Worm (Caenorhabditis elegans) whole organism, L4/young adult: Measurements from ENCODE around the gene srt-74.
"Not testable (repeated sequence)": the region's sequence is repeated elsewhere in the genome, so short reads cannot be mapped to it uniquely, and the experiment has no call there.

Experiments used
- W03F9.2 ChIP-seq: fragments of 150-350 bp; optimal IDR thresholded peaks from 2 replicates; lab custom pipeline; 2014; ENCODE audit warnings: missing biosample characterization, missing genetic modification characterization
- dao-5 ChIP-seq: sonication (generic microtip); optimal IDR thresholded peaks from 2 replicates; lab custom pipeline; 2016; ENCODE audit warnings: missing genotype, missing genetic modification characterization, moderate library complexity, missing compliant biosample characterization
- him-1 ChIP-seq: sonication (generic microtip); optimal IDR thresholded peaks from 2 replicates; lab custom pipeline; 2016; ENCODE audit warnings: missing genotype, missing genetic modification reagents, missing genetic modification characterization, missing compliant biosample characterization

The srt-74 gene

DNA sequence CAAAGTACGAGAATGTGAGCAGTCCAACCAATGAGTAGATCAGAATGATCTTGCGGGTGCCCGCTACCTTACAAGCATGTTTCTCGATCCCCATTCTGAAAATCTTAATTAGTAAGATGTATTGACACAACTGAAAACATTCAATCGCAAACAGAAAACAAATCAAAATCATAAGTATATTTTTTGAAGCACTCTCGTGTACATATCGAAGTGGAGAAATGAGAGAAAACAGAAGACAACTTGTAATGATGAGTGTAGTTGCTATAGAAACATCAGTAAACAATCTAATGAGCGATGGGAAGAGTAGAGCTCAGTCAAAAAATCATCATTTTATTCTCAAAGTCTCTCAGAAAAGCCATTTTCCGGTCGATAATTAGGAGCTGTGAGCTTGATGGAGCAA, 30.6 kb upstream of the srt-74 start, which contains the start of gene F14D7.8:
F14D7.8 (minus strand) TSS at position 101 of the 400 bp plus-strand sequence.
- TF ChIP-seq him-1 (tag; lab: Kevin White, UChicago), result no peak
- no peak for TF ChIP-seq dao-5 (tag; lab: Kevin White, UChicago)

DNA sequence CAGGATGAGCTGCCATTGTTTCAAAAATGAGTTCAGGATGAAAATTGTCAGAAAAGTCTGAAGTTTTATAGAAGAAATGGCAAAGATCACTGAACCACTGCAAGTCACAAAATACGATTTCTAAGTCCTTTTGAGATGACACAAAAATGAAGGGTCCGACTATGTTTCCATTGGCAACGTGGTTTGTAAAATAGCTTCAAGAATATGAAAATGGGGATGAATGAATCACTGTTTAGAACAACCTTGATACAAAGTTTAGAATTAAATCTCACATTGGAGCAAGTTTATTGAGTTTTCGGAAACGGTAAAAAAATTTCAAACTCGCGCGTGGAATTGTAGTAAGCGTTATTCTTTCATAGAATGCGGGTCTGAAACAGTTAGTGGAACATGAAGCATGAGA, 29.0 kb upstream of the srt-74 start, which contains the start of gene ddn-3:
ddn-3 (minus strand) TSS at position 101 of the 400 bp plus-strand sequence.
- TF ChIP-seq W03F9.2, result no peak
- TF ChIP-seq dao-5 (tag; lab: Kevin White, UChicago), result no peak
- no peak for TF ChIP-seq him-1 (tag; lab: Kevin White, UChicago)

DNA sequence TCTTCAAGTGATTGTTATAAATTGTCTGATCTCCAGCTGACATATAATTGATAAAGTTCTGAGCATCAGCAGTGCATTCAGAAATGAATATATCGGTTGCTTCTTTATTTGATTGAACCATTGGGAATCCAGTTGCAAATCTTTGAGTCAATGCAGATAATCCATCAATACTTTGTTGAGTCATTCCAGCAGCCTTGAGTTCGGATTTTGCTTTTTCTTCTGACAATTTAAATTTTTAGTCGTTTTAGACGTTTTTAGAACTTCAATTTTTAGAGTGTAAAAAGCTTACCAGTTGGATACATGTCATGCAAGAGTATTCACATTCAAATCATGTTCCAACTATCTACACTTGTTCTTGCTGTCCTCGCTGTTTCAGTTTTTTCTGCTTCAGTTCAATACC, 27.5 kb upstream of the srt-74 start, which contains the start of gene F14D7.14:
F14D7.14 (plus strand) TSS at position 301 of the 400 bp plus-strand sequence.
- TF ChIP-seq dao-5 (tag; lab: Kevin White, UChicago); W03F9.2; him-1 (tag; lab: Kevin White, UChicago): not testable (repeated sequence)

DNA sequence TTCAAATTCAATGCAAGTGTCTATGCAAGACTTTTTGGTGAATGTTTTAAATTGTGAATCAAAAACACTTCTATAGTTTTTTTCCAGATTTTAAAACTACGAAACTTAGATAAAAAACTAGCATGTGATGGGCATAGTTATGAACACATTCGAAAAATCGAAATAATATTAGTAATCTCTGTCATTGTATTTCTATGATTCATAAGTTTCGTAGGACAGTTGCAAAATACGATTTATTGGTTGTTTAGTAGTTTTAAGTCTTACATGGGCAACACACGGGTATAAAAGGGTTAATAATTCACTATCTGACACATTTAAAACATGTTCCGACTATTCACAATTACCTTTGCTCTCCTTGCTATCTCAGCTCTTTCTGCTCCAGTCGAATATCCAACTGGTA, 26.0 kb upstream of the srt-74 start, which contains the start of gene spig-5:
spig-5 (plus strand) TSS at position 301 of the 400 bp plus-strand sequence.
- not testable (repeated sequence) for TF ChIP-seq him-1 (tag; lab: Kevin White, UChicago); dao-5 (tag; lab: Kevin White, UChicago); W03F9.2

DNA sequence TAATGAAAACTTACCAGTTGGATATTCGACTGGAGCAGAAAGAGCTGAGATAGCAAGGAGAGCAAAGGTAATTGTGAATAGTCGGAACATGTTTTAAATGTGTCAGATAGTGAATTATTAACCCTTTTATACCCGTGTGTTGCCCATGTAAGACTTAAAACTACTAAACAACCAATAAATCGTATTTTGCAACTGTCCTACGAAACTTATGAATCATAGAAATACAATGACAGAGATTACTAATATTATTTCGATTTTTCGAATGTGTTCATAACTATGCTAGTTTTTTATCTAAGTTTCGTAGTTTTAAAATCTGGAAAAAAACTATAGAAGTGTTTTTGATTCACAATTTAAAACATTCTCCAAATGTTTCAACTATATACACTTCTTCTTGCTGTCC, 24.6 kb upstream of the srt-74 start, which contains the start of gene spig-4:
spig-4 (minus strand) TSS at position 101 of the 400 bp plus-strand sequence.
- not testable (repeated sequence) for TF ChIP-seq dao-5 (tag; lab: Kevin White, UChicago); him-1 (tag; lab: Kevin White, UChicago); W03F9.2

DNA sequence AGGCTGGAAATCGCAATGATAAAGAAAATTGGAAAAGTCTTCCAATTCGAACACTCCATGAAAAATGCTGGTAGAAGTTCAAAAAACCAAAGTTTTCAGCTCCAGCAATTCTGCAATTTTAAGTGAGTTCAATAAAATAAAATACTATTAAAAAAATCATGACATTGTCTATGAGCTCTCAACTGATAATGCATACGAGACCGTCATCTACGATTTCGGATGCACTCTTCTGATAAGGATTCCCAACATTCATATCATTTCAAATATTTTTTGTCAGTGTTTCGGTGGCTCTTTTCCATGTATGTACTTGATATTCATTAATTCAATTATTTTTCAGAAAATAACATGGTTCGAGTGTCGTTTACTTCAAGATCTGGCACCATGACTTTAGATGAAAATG, 19.0 kb upstream of the srt-74 start, which contains the start of gene F14D7.6:
F14D7.6 (plus strand) TSS at position 338 of the 400 bp plus-strand sequence.
- TF ChIP-seq him-1 (tag; lab: Kevin White, UChicago) (no peak), dao-5 (tag; lab: Kevin White, UChicago) (no peak), W03F9.2 (no peak)

DNA sequence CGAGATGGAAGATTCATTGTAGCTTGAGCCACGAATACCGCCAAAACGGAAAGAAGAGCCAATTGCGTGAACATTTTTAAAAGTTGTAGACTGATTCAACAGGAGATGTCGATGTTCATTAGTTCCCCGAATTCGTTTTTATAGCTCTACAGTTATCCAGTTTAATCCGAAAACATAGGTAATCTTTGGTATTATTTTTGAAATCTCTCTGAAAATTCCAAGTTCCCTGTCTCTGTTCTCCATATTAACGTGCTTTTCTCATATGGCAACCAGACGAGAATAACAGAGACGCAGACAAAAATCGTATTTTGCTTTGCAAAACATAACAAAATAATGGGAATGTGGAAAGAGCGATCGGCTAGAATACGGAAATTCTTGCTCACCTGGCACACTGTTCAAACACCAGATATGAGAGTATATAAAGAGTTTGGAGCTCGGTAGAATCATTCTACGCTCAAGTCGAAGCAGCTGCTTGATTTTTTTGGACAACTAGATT, 17.5 kb upstream of the srt-74 start, which contains the start of the genes spig-3 and F14D7.12:
spig-3 (minus strand) TSS at position 101 of the 496 bp plus-strand sequence.
F14D7.12 (plus strand) TSS at position 446 of the 496 bp plus-strand sequence.
- no peak for TF ChIP-seq W03F9.2

DNA sequence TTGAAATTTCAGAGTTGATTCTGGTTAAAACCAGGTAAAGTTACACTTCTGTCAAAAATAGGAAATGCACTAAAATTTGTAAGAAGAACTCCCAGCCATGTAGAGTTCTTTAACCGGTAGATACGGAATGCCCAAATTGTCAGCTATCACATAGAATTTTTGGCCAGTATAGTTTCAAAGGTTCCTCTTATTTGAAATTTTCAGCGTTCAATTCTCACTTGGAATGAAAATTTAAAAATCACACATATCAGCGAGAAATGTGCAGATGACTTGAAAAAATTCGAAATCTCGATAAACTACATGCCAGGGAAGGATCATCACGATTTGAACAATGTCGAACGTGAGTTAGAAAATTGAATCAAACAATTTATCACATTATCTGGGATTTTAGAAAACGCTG, 14.4 kb upstream of the srt-74 start, which contains the start of gene F14D7.3:
F14D7.3 (plus strand) TSS at position 301 of the 400 bp plus-strand sequence.
- TF ChIP-seq him-1 (tag; lab: Kevin White, UChicago) (no peak), dao-5 (tag; lab: Kevin White, UChicago) (no peak), W03F9.2 (no peak)

DNA sequence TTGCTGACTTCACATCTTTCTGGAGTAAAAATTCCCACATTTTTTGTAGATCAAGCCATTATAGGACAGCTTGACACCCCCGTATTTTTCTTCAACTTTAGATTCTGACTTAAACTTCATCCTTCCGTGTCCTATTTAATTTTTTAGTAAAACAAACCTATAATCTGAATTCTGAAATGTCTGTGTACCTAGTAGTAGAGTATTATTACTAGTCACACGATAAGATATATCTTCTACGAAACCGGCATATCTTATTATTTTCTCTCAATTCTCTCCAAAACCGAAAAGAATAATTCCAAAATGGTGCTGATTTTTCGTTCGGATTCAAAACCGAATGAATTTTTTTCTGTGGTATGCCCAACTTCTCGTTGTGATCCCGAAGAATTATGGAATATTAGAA, 12.3 kb upstream of the srt-74 start, which contains the start of gene F14D7.9:
F14D7.9 (plus strand) TSS at position 301 of the 400 bp plus-strand sequence.
- TF ChIP-seq him-1 (tag; lab: Kevin White, UChicago) (no peak), W03F9.2 (no peak), dao-5 (tag; lab: Kevin White, UChicago) (no peak)

DNA sequence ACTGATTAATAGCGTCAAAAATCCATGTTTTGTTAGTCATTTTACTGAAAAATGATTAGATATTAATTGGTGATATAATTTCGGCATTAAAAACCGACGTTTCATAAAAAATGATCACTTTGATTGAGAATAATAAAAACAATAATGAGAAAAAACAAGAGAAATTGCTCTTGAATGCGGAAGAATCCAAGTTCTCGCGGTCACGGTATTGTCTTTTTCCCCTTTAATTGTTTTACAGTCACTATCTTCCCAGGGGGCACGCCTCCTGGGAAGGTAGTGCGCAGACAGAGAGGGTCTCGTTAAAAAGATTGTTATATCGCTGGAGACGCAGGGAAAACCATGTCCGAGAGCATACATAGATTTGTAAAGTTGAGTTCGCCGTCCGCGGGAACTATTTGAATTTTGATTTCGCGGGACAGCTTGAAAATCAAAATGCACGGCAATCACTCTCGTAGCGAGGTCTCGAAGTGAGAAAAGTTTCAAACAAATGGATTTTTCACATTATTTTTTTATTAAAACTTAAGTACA, 11.6 kb upstream of the srt-74 start, which contains the start of gene F14D7.2:
F14D7.2 (minus strand) TSS at position 51 of the 528 bp plus-strand sequence.
- TF ChIP-seq dao-5 (tag; lab: Kevin White, UChicago) (no peak), him-1 (tag; lab: Kevin White, UChicago) (no peak), W03F9.2 (no peak)

DNA sequence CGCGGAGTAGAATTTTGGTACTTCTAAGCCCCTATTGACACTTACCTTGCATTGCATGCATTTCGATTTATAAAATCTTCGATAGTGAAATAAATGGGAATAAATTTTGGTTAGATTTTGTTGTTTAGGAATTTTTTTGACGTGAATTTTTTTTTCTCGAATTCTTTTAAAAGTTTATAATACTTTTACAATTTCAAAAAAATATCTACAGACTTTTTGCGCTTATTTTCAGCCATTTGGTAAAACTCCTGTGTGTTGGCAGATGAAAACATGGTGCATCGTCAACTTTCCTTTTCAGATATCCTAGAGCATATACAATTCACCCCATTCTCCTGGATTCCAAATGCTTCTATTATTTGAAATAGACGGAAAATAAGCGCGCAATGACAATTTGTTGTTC, 8.5 kb upstream of the srt-74 start, which contains the start of gene F14D7.18:
F14D7.18 (minus strand) TSS at position 101 of the 400 bp plus-strand sequence.
- TF ChIP-seq him-1 (tag; lab: Kevin White, UChicago) (no peak), dao-5 (tag; lab: Kevin White, UChicago) (no peak), W03F9.2 (no peak)

DNA sequence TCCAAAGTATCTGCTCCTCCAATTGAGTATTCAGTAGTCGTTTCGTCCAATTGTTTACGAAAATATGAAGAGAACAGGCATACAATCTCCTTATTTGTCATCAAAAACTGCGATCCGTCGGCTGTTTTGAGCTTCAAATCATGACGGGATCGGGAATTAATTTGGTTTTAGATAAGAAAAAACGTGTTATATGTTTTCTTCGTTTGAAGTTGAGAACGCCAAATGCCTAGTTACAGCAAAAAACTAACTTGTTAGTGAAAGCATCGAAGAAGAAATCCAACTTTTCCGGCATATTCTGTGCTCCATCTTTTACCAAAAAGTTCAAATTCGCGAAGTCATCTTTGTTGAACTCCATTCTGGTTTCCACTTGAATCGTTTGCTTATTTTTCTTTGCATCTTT, 7.2 kb upstream of the srt-74 start, which contains the start of gene F14D7.1:
F14D7.1 (minus strand) TSS at position 101 of the 400 bp plus-strand sequence.
- TF ChIP-seq W03F9.2 (no peak), him-1 (tag; lab: Kevin White, UChicago) (no peak), dao-5 (tag; lab: Kevin White, UChicago) (no peak)

DNA sequence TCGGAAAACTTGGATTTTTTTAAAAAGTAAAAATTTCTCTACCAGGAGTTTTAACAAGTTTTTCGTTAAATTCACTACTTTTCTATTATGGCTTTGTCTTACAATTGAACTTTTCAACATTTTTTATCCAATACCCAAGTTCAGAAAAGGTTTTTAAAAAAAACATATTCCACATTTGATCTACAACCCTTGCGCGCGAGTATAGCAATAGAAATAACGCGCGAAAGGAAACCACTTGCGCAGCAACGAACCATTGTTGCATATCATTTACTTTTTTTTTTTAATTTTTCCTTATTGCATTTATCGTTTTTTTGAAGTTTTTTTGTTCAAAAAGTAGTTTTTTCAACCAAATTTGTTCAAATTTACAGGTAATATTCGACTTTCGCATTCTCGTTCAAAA, 3.7 kb upstream of the srt-74 start, which contains the start of gene F40G12.11:
F40G12.11 (plus strand) TSS at position 369 of the 400 bp plus-strand sequence.
- no peak for TF ChIP-seq him-1 (tag; lab: Kevin White, UChicago)
- TF ChIP-seq dao-5 (tag; lab: Kevin White, UChicago), result no peak
- no peak for TF ChIP-seq W03F9.2

DNA sequence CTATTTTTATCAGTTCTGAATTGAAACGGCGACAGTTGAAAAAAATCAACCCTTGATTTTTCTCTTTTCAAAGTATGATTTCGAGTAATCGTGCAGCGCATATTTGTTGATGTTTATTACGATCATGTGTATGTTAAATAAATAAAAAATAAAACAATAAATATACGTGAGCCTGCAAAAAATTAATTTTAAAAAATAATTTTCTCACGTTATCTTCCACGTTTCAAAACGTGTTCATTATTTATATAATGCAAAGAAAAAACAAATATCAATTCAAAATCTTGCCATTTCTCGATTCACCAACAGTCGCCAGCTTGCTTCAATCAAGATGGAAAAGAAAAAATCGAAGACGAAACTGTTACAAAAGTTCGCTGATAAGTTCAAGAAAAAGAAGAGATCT, 1.1 kb upstream of the srt-74 start, which contains the start of gene F40G12.10:
F40G12.10 (plus strand) TSS at position 301 of the 400 bp plus-strand sequence.
- TF ChIP-seq W03F9.2, result no peak
- no peak for TF ChIP-seq him-1 (tag; lab: Kevin White, UChicago)
- TF ChIP-seq dao-5 (tag; lab: Kevin White, UChicago), result no peak
